Worm (Caenorhabditis elegans): Measurements from ENCODE around the gene F21D9.3.

ce11 chrV:19230413-19230812 is 27.1 kb downstream of the F21D9.3 start, which contains the start of gene sqst-3:
- TF ChIP-seq eor-1 (tag; optimal IDR thresholded peaks at IDR 0.05), result no peak
- TF ChIP-seq R02D3.7 (tag; optimal IDR thresholded peaks at IDR 0.05), result no peak
- TF ChIP-seq nhr-76 (tag; optimal IDR thresholded peaks at IDR 0.05), result no peak
- no peak for TF ChIP-seq elt-1 (tag; optimal IDR thresholded peaks at IDR 0.05)
- no peak for TF ChIP-seq nhr-25 (tag; optimal IDR thresholded peaks at IDR 0.05)
- no peak for TF ChIP-seq nhr-12 (tag; optimal IDR thresholded peaks at IDR 0.05)
- TF ChIP-seq lin-39 (tag; optimal IDR thresholded peaks at IDR 0.05), result no peak
- no peak for TF ChIP-seq snpc-4 (tag; optimal IDR thresholded peaks at IDR 0.05)
- no peak for TF ChIP-seq unc-39 (tag; optimal IDR thresholded peaks at IDR 0.05)
- no peak for TF ChIP-seq egl-27 (tag; optimal IDR thresholded peaks at IDR 0.05)
